Worm (Caenorhabditis elegans) whole organism, young adult: Measurements from ENCODE around the gene dmd-8.

ENCODE experiments used
- B0019.2 ChIP-seq: fragments of 200-800 bp; sonication (Bioruptor generic); conservative IDR thresholded peaks from 2 replicates; pipeline ENCODE4 v1.3.6; 2022; ENCODE audit warnings: missing genetic modification reagents, missing genetic modification characterization, missing compliant biosample characterization
- B0035.1 ChIP-seq: sonication (generic microtip); optimal IDR thresholded peaks from 2 replicates; lab custom pipeline; 2016; ENCODE audit warnings: missing genetic modification characterization, mild to moderate bottlenecking, missing compliant biosample characterization, missing genotype, missing genetic modification reagents
- F23B12.7 ChIP-seq: sonication (generic microtip); optimal IDR thresholded peaks from 2 replicates; lab custom pipeline; 2017; ENCODE audit warnings: missing genetic modification characterization, mild to moderate bottlenecking, missing compliant biosample characterization, antibody characterized with exemption, moderate library complexity; ENCODE audit not compliant: insufficient read depth
- F37B4.10 ChIP-seq: fragments of 200-800 bp; sonication (Bioruptor generic); IDR thresholded peaks from 2 replicates; pipeline ENCODE4 v1.3.6; 2022; ENCODE audit warnings: missing genetic modification characterization, missing compliant biosample characterization
- F55B11.4 ChIP-seq: sonication (generic microtip); optimal IDR thresholded peaks from 2 replicates; lab custom pipeline; 2016; ENCODE audit warnings: missing compliant biosample characterization, missing genetic modification characterization, borderline replicate concordance; ENCODE audit not compliant: insufficient read depth
- attf-3 ChIP-seq: fragments of 200-800 bp; sonication (Bioruptor generic); conservative IDR thresholded peaks from 2 replicates; pipeline ENCODE4 v1.3.6; 2022; ENCODE audit warnings: missing genetic modification reagents, missing genetic modification characterization, missing compliant biosample characterization
- attf-5 ChIP-seq: fragments of 200-800 bp; sonication (Bioruptor generic); optimal IDR thresholded peaks from 2 replicates; lab custom pipeline; 2018; ENCODE audit warnings: mild to moderate bottlenecking, missing genetic modification characterization, missing compliant biosample characterization
- ccch-3 ChIP-seq: fragments of 200-800 bp; sonication (Bioruptor generic); optimal IDR thresholded peaks from 2 replicates; lab custom pipeline; 2018; ENCODE audit warnings: mild to moderate bottlenecking, missing genetic modification characterization, missing compliant biosample characterization
- cebp-2 ChIP-seq: fragments of 200-800 bp; sonication (Bioruptor generic); IDR thresholded peaks from 2 replicates; pipeline ENCODE4 v1.3.6; 2022; ENCODE audit warnings: missing genetic modification characterization, missing compliant biosample characterization
- ceh-27 ChIP-seq: fragments of 200-800 bp; sonication (Bioruptor generic); optimal IDR thresholded peaks from 2 replicates; lab custom pipeline; 2018; ENCODE audit warnings: mild to moderate bottlenecking, missing genetic modification characterization, moderate library complexity, missing compliant biosample characterization
- ceh-79 ChIP-seq: sonication (generic microtip); optimal IDR thresholded peaks from 2 replicates; lab custom pipeline; 2017; ENCODE audit warnings: mild to moderate bottlenecking, missing genetic modification characterization, missing compliant biosample characterization
- dpl-1 ChIP-seq: fragments of 150-350 bp; optimal IDR thresholded peaks from 2 replicates; lab custom pipeline; 2014; ENCODE audit warnings: missing biosample characterization, missing genetic modification reagents, missing genetic modification characterization
- egrh-3 ChIP-seq: fragments of 200-800 bp; sonication (Bioruptor generic); IDR thresholded peaks from 2 replicates; pipeline ENCODE4 v1.3.6; 2022; ENCODE audit warnings: missing genetic modification reagents, missing genetic modification characterization, missing compliant biosample characterization
- gei-17 ChIP-seq: fragments of 200-800 bp; sonication (Bioruptor generic); optimal IDR thresholded peaks from 2 replicates; lab custom pipeline; 2018; ENCODE audit warnings: mild to moderate bottlenecking, missing genetic modification characterization, missing compliant biosample characterization
- hmg-1.2 ChIP-seq: fragments of 200-800 bp; sonication (Bioruptor generic); IDR thresholded peaks from 2 replicates; pipeline ENCODE4 v1.3.6; 2022; ENCODE audit warnings: missing genetic modification reagents, missing genetic modification characterization, missing compliant biosample characterization
- lin-26 ChIP-seq: fragments of 200-800 bp; sonication (Bioruptor generic); IDR thresholded peaks from 2 replicates; pipeline ENCODE4 v1.3.6; 2022; ENCODE audit warnings: missing genetic modification reagents, missing genetic modification characterization, missing compliant biosample characterization
- lsy-27 ChIP-seq: sonication (generic microtip); optimal IDR thresholded peaks from 2 replicates; lab custom pipeline; 2017; ENCODE audit warnings: missing genetic modification characterization, mild to moderate bottlenecking, missing compliant biosample characterization, antibody characterized with exemption, missing genotype, borderline replicate concordance; ENCODE audit not compliant: insufficient read depth
- madf-10 ChIP-seq: sonication (generic microtip); optimal IDR thresholded peaks from 2 replicates; lab custom pipeline; 2016; ENCODE audit warnings: mild to moderate bottlenecking, missing genetic modification characterization, missing compliant biosample characterization
- mel-28 ChIP-seq: sonication (generic microtip); optimal IDR thresholded peaks from 2 replicates; lab custom pipeline; 2016; ENCODE audit warnings: borderline replicate concordance, mild to moderate bottlenecking, missing genetic modification characterization, missing compliant biosample characterization
- nhr-120 ChIP-seq: fragments of 200-800 bp; sonication (Bioruptor generic); IDR thresholded peaks from 2 replicates; pipeline ENCODE4 v1.3.6; 2022; ENCODE audit warnings: missing genetic modification characterization, missing compliant biosample characterization
- nhr-179 ChIP-seq: sonication (generic microtip); optimal IDR thresholded peaks from 2 replicates; lab custom pipeline; 2016; ENCODE audit warnings: mild to moderate bottlenecking, missing genetic modification characterization, missing compliant biosample characterization
- nhr-80 ChIP-seq: sonication (generic microtip); optimal IDR thresholded peaks from 2 replicates; lab custom pipeline; 2016; ENCODE audit warnings: missing genetic modification characterization, missing compliant biosample characterization
- rec-8 ChIP-seq, 2 experiments: sonication (generic microtip); optimal IDR thresholded peaks; 2 replicates each; lab custom pipeline; 2016; ENCODE audit warnings: mild to moderate bottlenecking in 2 of 2, missing genetic modification characterization in 2 of 2, missing genetic modification reagents in 2 of 2, missing genotype in 2 of 2, missing biosample characterization in 1 of 2, missing compliant biosample characterization in 1 of 2, moderate library complexity in 1 of 2
- snpc-1.1 ChIP-seq: sonication (generic microtip); optimal IDR thresholded peaks from 2 replicates; lab custom pipeline; 2017; ENCODE audit warnings: missing genetic modification characterization, mild to moderate bottlenecking, missing compliant biosample characterization, antibody characterized with exemption, moderate library complexity, missing genotype, missing genetic modification reagents; ENCODE audit not compliant: insufficient read depth
- snpc-1.3 ChIP-seq: sonication (generic microtip); optimal IDR thresholded peaks from 2 replicates; lab custom pipeline; 2017; ENCODE audit warnings: missing genetic modification characterization, mild to moderate bottlenecking, missing compliant biosample characterization, antibody characterized with exemption, moderate library complexity, missing genotype, missing genetic modification reagents; ENCODE audit not compliant: insufficient read depth
- xnd-1 ChIP-seq: sonication (generic microtip); optimal IDR thresholded peaks from 2 replicates; lab custom pipeline; 2016; ENCODE audit warnings: missing genotype, missing genetic modification reagents, missing genetic modification characterization, missing compliant biosample characterization
- zfh-2 ChIP-seq: fragments of 200-800 bp; sonication (Bioruptor generic); conservative IDR thresholded peaks from 2 replicates; pipeline ENCODE4 v1.3.6; 2022; ENCODE audit warnings: missing genetic modification reagents, missing genetic modification characterization, missing compliant biosample characterization
- ztf-22 ChIP-seq: fragments of 200-800 bp; sonication (Bioruptor generic); optimal IDR thresholded peaks from 2 replicates; lab custom pipeline; 2018; ENCODE audit warnings: mild to moderate bottlenecking, missing genetic modification characterization, moderate library complexity, missing compliant biosample characterization
- ztf-3 ChIP-seq: fragments of 200-800 bp; sonication (Bioruptor generic); optimal IDR thresholded peaks from 2 replicates; lab custom pipeline; 2018; ENCODE audit warnings: mild to moderate bottlenecking, missing genetic modification characterization, missing compliant biosample characterization
- ztf-6 ChIP-seq: fragments of 200-800 bp; sonication (Bioruptor generic); IDR thresholded peaks from 2 replicates; pipeline ENCODE4 v1.3.6; 2022; ENCODE audit warnings: missing genetic modification reagents, missing genetic modification characterization, missing compliant biosample characterization

Gene dmd-8

DNA sequence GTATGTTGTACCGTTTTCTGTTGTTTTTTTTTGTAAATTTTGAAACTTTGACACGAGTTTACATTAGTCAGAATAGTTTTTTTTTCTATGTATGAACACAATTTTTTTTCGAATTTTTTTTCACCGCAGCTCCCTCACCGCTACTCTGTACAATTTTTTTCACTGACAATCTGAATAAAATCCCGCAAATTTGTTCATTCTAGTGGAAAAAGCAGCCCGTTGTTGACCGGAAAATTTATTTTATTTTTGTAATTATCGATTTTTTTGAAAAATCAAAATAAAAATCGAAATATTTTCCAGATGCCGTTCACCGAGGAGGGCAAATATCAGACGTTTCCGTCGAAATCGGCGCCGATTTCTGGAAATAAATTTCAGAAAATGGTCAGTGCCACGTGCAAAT is 23.2 kb upstream of the dmd-8 start, which contains the start of gene T22H9.1:
TSS of gene T22H9.1 (plus strand) at position 301 of the 400 bp plus-strand sequence.
- TF ChIP-seq cebp-2 (GFP tag; lab: Robert Waterston, UW): no peak
- no peak for TF ChIP-seq ceh-27
- no peak for TF ChIP-seq snpc-1.1 (tag; lab: Kevin White, UChicago)
- TF ChIP-seq lsy-27 (tag; lab: Kevin White, UChicago): no peak
- no peak for TF ChIP-seq F55B11.4 (tag; lab: Kevin White, UChicago)
- TF ChIP-seq rec-8 (tag; optimal IDR thresholded peaks at IDR 0.05; lab: Kevin White, UChicago): no peak
- no peak for TF ChIP-seq gei-17 (GFP tag; lab: Kevin White, UChicago)
- no peak for TF ChIP-seq ccch-3 (GFP tag; lab: Kevin White, UChicago)
- TF ChIP-seq ceh-79 (tag; lab: Kevin White, UChicago): no peak
- no peak for TF ChIP-seq ztf-6 (GFP tag; lab: Robert Waterston, UW)
- no peak for TF ChIP-seq attf-5 (GFP tag; lab: Kevin White, UChicago)
- no peak for TF ChIP-seq F23B12.7 (tag; lab: Kevin White, UChicago)
- TF ChIP-seq xnd-1 (tag; lab: Kevin White, UChicago): no peak
- TF ChIP-seq nhr-120 (GFP tag; lab: Robert Waterston, UW): no peak
- no peak for TF ChIP-seq ztf-22 (GFP tag; lab: Kevin White, UChicago)
- no peak for TF ChIP-seq nhr-179
- no peak for TF ChIP-seq ztf-3
- TF ChIP-seq attf-3 (GFP tag; lab: Robert Waterston, UW): no peak
- no peak for TF ChIP-seq B0035.1 (tag; lab: Kevin White, UChicago)

- TF ChIP-seq ztf-3: no peak
- TF ChIP-seq B0019.2 (GFP tag; lab: Robert Waterston, UW): no peak
- no peak for TF ChIP-seq nhr-80 (tag; lab: Kevin White, UChicago)
- TF ChIP-seq zfh-2 (GFP tag; lab: Robert Waterston, UW): peak; percentile 89
- no peak for TF ChIP-seq mel-28 (tag; lab: Kevin White, UChicago)
- TF ChIP-seq lin-26 (GFP tag; lab: Robert Waterston, UW): no peak
- no peak for TF ChIP-seq gei-17 (GFP tag; lab: Kevin White, UChicago)
- no peak for TF ChIP-seq madf-10 (tag; lab: Kevin White, UChicago)
- TF ChIP-seq egrh-3: peak; percentile 63; the same call in 1 of the 2 replicates
- TF ChIP-seq, all 124 proteins: peak for 2
Observed at ce11 chrV:358473-358872, 22.2 kb upstream of the dmd-8 start.

DNA sequence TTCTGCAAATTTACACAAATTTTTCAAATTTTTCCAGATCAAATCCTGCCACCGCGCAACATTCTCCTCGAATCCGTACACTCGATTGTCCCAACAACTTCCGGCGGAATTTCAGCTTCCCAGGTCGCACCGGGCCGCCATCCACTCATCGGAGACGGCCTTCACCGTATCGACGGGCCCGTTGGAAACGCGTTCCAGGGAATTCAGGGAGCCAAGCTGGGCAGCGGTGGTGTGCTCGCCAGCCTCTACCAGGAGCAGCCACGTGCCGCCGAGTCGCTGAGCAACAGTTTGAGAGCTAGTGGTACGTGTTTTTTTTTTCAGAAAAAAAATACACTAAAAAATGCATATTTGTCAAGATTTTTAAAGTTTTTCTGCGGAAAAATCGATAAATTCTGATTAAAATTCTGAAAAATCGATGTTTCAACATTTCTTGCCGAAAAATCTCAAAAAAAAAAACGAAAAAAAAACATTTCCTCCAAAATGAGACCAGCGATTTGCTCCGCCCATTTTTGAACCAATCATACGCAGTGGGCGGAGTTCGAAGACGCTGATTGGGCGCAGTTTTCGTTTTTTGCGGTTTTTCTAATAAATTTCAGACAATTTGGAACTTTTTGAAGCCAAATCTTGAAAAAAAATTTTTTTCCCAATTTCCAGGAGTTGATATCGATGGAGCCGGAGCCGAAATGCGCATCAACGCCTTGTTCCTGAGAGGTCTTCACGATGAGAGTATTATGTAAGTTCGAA is 20.9 kb upstream of the dmd-8 start:
- TF ChIP-seq zfh-2 (GFP tag; lab: Robert Waterston, UW): peak; percentile 87
- no peak for TF ChIP-seq snpc-1.3 (tag; lab: Kevin White, UChicago)
- TF ChIP-seq egrh-3: peak; percentile 63; the same call in 1 of the 2 replicates
- 0 out of 2 replicates have a peak, but pooled peaks have one; percentile 74 for TF ChIP-seq F37B4.10 (GFP tag; lab: Robert Waterston, UW)

ce11 chrV:351787-352186 is 15.5 kb upstream of the dmd-8 start:
- TF ChIP-seq dpl-1 (GFP tag; lab: Kevin White, UChicago) (no peak), ccch-3 (GFP tag; lab: Kevin White, UChicago) (no peak), hmg-1.2 (GFP tag; lab: Robert Waterston, UW) (no peak)
